Worm (Caenorhabditis elegans) whole organism, L1 larva: ENCODE results near the gene Y46G5A.47.

ENCODE experiments used
- C34B4.2 ChIP-seq: sonication (generic microtip); optimal IDR thresholded peaks from 2 replicates; lab custom pipeline; 2017; ENCODE audit warnings: mild to moderate bottlenecking, missing genetic modification characterization, missing compliant biosample characterization
- egl-27 ChIP-seq, 2 experiments: fragments of 150-350 bp in 1 of 2; sonication (generic microtip); optimal IDR thresholded peaks; 3 replicates each; lab custom pipeline; 2017 to 2018; ENCODE audit warnings: missing biosample characterization in 2 of 2, missing genetic modification characterization in 2 of 2, missing genetic modification reagents in 2 of 2

DNA sequence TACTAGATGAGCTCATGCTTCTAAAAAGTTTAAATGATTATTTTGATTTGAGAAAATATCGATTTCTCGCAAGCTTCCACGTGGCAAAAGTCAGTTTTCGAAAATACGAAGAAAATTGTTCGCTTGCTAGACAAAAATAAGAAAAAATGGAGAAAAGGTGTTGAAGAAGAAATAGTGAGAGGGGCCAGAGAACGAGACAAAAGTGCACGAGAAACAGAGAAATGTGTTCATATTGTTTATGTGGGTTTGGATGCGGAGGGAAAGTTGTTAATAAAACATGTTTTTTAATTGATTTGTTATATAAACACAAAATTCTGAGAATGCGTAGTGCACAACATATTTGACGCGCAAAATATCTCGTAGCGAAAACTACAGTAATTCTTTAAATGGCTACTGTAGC lies 19.7 kb downstream of the Y46G5A.47 start, which contains the start of gene Y46G5A.15:
- TF ChIP-seq C34B4.2 (tag; lab: Kevin White, UChicago): no peak
- no peak for TF ChIP-seq egl-27 (tag; optimal IDR thresholded peaks at IDR 0.05; lab: Kevin White, UChicago)
